Fruit fly (Drosophila melanogaster) whole organism, wandering third instar larva: ENCODE results near the gene Srp54k.

Source experiments
- CG32264 ChIP-seq: fragments of 200-800 bp; sonication (Bioruptor generic); optimal IDR thresholded peaks from 2 replicates; lab custom pipeline; 2016; ENCODE audit warnings: missing biosample characterization, missing genetic modification characterization
- Dif ChIP-seq: fragments of 200-275, 200-300 bp; sonication (Bioruptor generic); optimal IDR thresholded peaks from 2 replicates; lab custom pipeline; 2018; ENCODE audit warnings: missing biosample characterization, missing genetic modification characterization; ENCODE audit not compliant: partially characterized antibody
- Myc ChIP-seq: fragments of >200 bp; optimal IDR thresholded peaks from 2 replicates; lab custom pipeline; 2017
- OdsH ChIP-seq: fragments of 200-800 bp; sonication (Bioruptor generic); optimal IDR thresholded peaks from 2 replicates; lab custom pipeline; 2016; ENCODE audit warnings: missing biosample characterization, mild to moderate bottlenecking, missing genetic modification characterization
- h ChIP-seq: fragments of 200-800 bp; sonication (Bioruptor generic); optimal IDR thresholded peaks from 3 replicates; lab custom pipeline; 2016; ENCODE audit warnings: missing biosample characterization, mild to moderate bottlenecking, missing genetic modification characterization
- tai ChIP-seq: sonication (Bioruptor generic); optimal IDR thresholded peaks from 2 replicates; lab custom pipeline; 2016; ENCODE audit warnings: missing biosample characterization, missing genetic modification characterization
- usp ChIP-seq: fragments of >200 bp; optimal IDR thresholded peaks from 2 replicates; lab custom pipeline; 2017; ENCODE audit warnings: missing biosample characterization, missing genetic modification characterization

DNA sequence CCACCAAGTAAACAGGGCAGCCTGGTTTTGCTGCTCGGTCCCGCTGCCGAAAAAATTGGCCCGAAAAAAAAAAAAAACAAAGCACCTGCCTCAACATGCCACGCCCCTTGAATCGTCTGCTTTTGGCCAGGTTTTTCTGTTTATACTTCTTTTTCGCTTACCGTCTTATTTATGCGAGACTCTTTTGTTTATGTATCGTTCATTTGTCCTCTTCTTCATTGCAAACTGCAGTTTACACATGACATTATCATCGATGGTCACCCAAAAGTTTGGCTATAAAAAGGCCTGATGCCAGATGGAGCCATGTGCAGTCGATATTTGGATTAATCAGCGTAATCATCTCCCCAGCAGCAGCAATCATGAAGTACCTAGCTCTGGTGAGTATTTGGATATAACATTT is 21.2 kb upstream of the Srp54k start, which contains the start of gene CG15212:
- TF ChIP-seq CG32264 (GFP tag; lab: Kevin White, UChicago) = no peak
- TF ChIP-seq usp (GFP tag; lab: Kevin White, UChicago) = no peak
- no peak for TF ChIP-seq OdsH (GFP tag; lab: Kevin White, UChicago)
- no peak for TF ChIP-seq Myc (lab: Kevin White, UChicago)
- no peak for TF ChIP-seq Dif
- no peak for TF ChIP-seq tai (GFP tag; lab: Kevin White, UChicago)
- TF ChIP-seq h (GFP tag; lab: Kevin White, UChicago) = no peak
